Fruit fly (Drosophila melanogaster) whole organism, embryonic: Measurements from ENCODE around the gene lqfR.

Source experiments
- CG12236 ChIP-seq: fragments of 200-800 bp; sonication (Bioruptor generic); optimal IDR thresholded peaks from 2 replicates; lab custom pipeline; 2016; ENCODE audit warnings: missing biosample characterization, missing genetic modification characterization
- CG13123 ChIP-seq: fragments of 200-800 bp; sonication (Bioruptor generic); optimal IDR thresholded peaks from 2 replicates; lab custom pipeline; 2016; ENCODE audit warnings: missing biosample characterization, missing genetic modification characterization
- CG17328 ChIP-seq: fragments of 200-800 bp; sonication (Bioruptor generic); IDR thresholded peaks from 2 replicates; pipeline ENCODE4 v1.3.6; 2022; ENCODE audit warnings: missing biosample characterization, missing genetic modification characterization
- CG3847 ChIP-seq: fragments of 200-800 bp; sonication (Bioruptor generic); IDR thresholded peaks from 2 replicates; pipeline ENCODE4 v1.3.6; 2022; ENCODE audit warnings: missing biosample characterization, missing genetic modification characterization
- CG7963 ChIP-seq: fragments of 200-800 bp; sonication (Bioruptor generic); IDR thresholded peaks from 3 replicates; pipeline ENCODE4 v1.3.6; 2022; ENCODE audit warnings: missing biosample characterization, missing genetic modification characterization; ENCODE audit not compliant: partially characterized antibody
- NC2α ChIP-seq: fragments of 200-800 bp; sonication (Bioruptor generic); optimal IDR thresholded peaks from 2 replicates; lab custom pipeline; 2016; ENCODE audit warnings: missing biosample characterization, missing genetic modification characterization
- crc ChIP-seq: fragments of 200-800 bp; sonication (Bioruptor generic); optimal IDR thresholded peaks from 2 replicates; lab custom pipeline; 2016; ENCODE audit warnings: missing biosample characterization, missing genetic modification characterization
- nerfin-1 ChIP-seq: fragments of 200-800 bp; sonication (Bioruptor generic); optimal IDR thresholded peaks from 3 replicates; lab custom pipeline; 2019; ENCODE audit warnings: missing biosample characterization, mild to moderate bottlenecking, missing genetic modification characterization, moderate library complexity
- pros ChIP-seq: fragments of 200-800 bp; sonication (Bioruptor generic); optimal IDR thresholded peaks from 3 replicates; lab custom pipeline; 2019; ENCODE audit warnings: missing biosample characterization, mild to moderate bottlenecking, missing genetic modification characterization, moderate library complexity
- tna ChIP-seq: fragments of 200-800 bp; sonication (Bioruptor generic); IDR thresholded peaks from 2 replicates; pipeline ENCODE4 v1.3.6; 2022; ENCODE audit warnings: missing biosample characterization, missing genetic modification characterization; ENCODE audit not compliant: partially characterized antibody
- vvl ChIP-seq: fragments of 200-800 bp; sonication (Bioruptor generic); IDR thresholded peaks from 2 replicates; pipeline ENCODE4 v1.3.6; 2022; ENCODE audit warnings: missing biosample characterization, missing genetic modification characterization

- peak; percentile 66; the same call in 1 of the 2 replicates for TF ChIP-seq vvl (GFP tag; lab: Robert Waterston, UW)
- TF ChIP-seq nerfin-1 (tag; lab: Kevin White, UChicago): no peak
- TF ChIP-seq CG3847: no peak
- TF ChIP-seq CG17328 (GFP tag; lab: Robert Waterston, UW): no peak
- no peak for TF ChIP-seq CG7963
- no peak for TF ChIP-seq NC2α
- no peak for TF ChIP-seq crc (GFP tag; lab: Kevin White, UChicago)
- TF ChIP-seq tna (GFP tag; lab: Robert Waterston, UW): no peak
- peak; percentile 20 for TF ChIP-seq pros (GFP tag; lab: Kevin White, UChicago)
- no peak for TF ChIP-seq CG13123
- no peak for TF ChIP-seq CG12236 (GFP tag; lab: Kevin White, UChicago)
Observed at dm6 chr3R:22438301-22438700, 27.2 kb downstream of the lqfR start.
